Fruit fly (Drosophila melanogaster) whole organism, embryonic: Measurements from ENCODE around the gene feo.

Experiments
- Asciz ChIP-seq: fragments of 200-800 bp; sonication (Bioruptor generic); optimal IDR thresholded peaks from 2 replicates; lab custom pipeline; 2017; ENCODE audit warnings: missing biosample characterization, mild to moderate bottlenecking, missing genetic modification characterization, missing genetic modification reagents
- Atf3 ChIP-seq: fragments of 200-800 bp; sonication (Bioruptor generic); optimal IDR thresholded peaks from 3 replicates; lab custom pipeline; 2016; ENCODE audit warnings: missing biosample characterization, missing genetic modification characterization
- B-H2 ChIP-seq: fragments of 200-800 bp; sonication (Bioruptor generic); optimal IDR thresholded peaks from 2 replicates; lab custom pipeline; 2018; ENCODE audit warnings: missing biosample characterization, mild to moderate bottlenecking, missing genetic modification characterization
- Blimp-1 ChIP-seq: fragments of 200-800 bp; sonication (Bioruptor generic); optimal IDR thresholded peaks from 3 replicates; lab custom pipeline; 2018; ENCODE audit warnings: missing biosample characterization, missing genetic modification characterization, mild to moderate bottlenecking, moderate library complexity, missing genetic modification reagents
- CG11398 ChIP-seq: fragments of 200-800 bp; sonication (Bioruptor generic); optimal IDR thresholded peaks from 2 replicates; lab custom pipeline; 2016; ENCODE audit warnings: missing biosample characterization, missing genetic modification characterization
- CG11696 ChIP-seq: fragments of 200-800 bp; sonication (Bioruptor generic); IDR thresholded peaks from 2 replicates; pipeline ENCODE4 v1.3.6; 2022; ENCODE audit warnings: missing biosample characterization, missing genetic modification characterization
- CG15479 ChIP-seq: fragments of 200-800 bp; sonication (Bioruptor generic); optimal IDR thresholded peaks from 3 replicates; lab custom pipeline; 2019; ENCODE audit warnings: missing biosample characterization, mild to moderate bottlenecking, missing genetic modification characterization, moderate library complexity
- CG1603 ChIP-seq: fragments of 200-800 bp; sonication (Bioruptor generic); optimal IDR thresholded peaks from 2 replicates; lab custom pipeline; 2019; ENCODE audit warnings: missing biosample characterization, mild to moderate bottlenecking, missing genetic modification characterization, moderate library complexity
- CG1792 ChIP-seq: fragments of 200-800 bp; sonication (Bioruptor generic); optimal IDR thresholded peaks from 2 replicates; lab custom pipeline; 2016; ENCODE audit warnings: missing biosample characterization, missing genetic modification characterization
- CG18764 ChIP-seq: fragments of 200-800 bp; sonication (Bioruptor generic); optimal IDR thresholded peaks from 3 replicates; lab custom pipeline; 2016; ENCODE audit warnings: missing biosample characterization, missing genetic modification characterization
- CG2129 ChIP-seq: fragments of 200-800 bp; sonication (Bioruptor generic); IDR thresholded peaks from 2 replicates; pipeline ENCODE4 v1.3.6; 2022; ENCODE audit warnings: missing biosample characterization, missing genetic modification characterization; ENCODE audit not compliant: partially characterized antibody
- CG34422 ChIP-seq: fragments of 200-800 bp; sonication (Bioruptor generic); IDR thresholded peaks from 3 replicates; pipeline ENCODE4 v1.3.6; 2022; ENCODE audit warnings: missing biosample characterization, missing genetic modification characterization
- CG4707 ChIP-seq: fragments of 200-800 bp; sonication (Bioruptor generic); optimal IDR thresholded peaks from 2 replicates; lab custom pipeline; 2018; ENCODE audit warnings: missing biosample characterization, mild to moderate bottlenecking, missing genetic modification characterization, moderate library complexity
- CG6272 ChIP-seq: fragments of 200-800 bp; sonication (Bioruptor generic); IDR thresholded peaks from 2 replicates; pipeline ENCODE4 v1.3.6; 2022; ENCODE audit warnings: missing biosample characterization, missing genetic modification characterization
- CG6791 ChIP-seq: fragments of 200-800 bp; sonication (Bioruptor generic); IDR thresholded peaks from 3 replicates; pipeline ENCODE4 v1.3.6; 2022; ENCODE audit warnings: missing biosample characterization, missing genetic modification characterization; ENCODE audit not compliant: partially characterized antibody
- CG7372 ChIP-seq: fragments of 200-800 bp; sonication (Bioruptor generic); IDR thresholded peaks from 2 replicates; pipeline ENCODE4 v1.3.6; 2022; ENCODE audit warnings: missing biosample characterization, missing genetic modification characterization
- CG7786 ChIP-seq: fragments of 200-800 bp; sonication (Bioruptor generic); optimal IDR thresholded peaks from 2 replicates; lab custom pipeline; 2016; ENCODE audit warnings: missing biosample characterization, missing genetic modification characterization
- CG8924 ChIP-seq: fragments of 200-800 bp; optimal IDR thresholded peaks from 3 replicates; lab custom pipeline; 2019; ENCODE audit warnings: missing biosample characterization, mild to moderate bottlenecking, missing genetic modification characterization, moderate library complexity
- E2f2 ChIP-seq: fragments of 200-800 bp; sonication (Bioruptor generic); IDR thresholded peaks from 2 replicates; pipeline ENCODE4 v1.3.6; 2022; ENCODE audit warnings: missing biosample characterization, missing genetic modification characterization
- Eip74EF ChIP-seq, 2 experiments: fragments of 200-800 bp in 1 of 2; fragments of >200 bp in 1 of 2; sonication (Bioruptor generic) in 1 of 2; optimal IDR thresholded peaks; 2 replicates each; lab custom pipeline; 2017 to 2019; ENCODE audit warnings: missing biosample characterization in 2 of 2, missing genetic modification characterization in 2 of 2, mild to moderate bottlenecking in 1 of 2, moderate library complexity in 1 of 2
- Fer2 ChIP-seq: fragments of 200-800 bp; sonication (Bioruptor generic); optimal IDR thresholded peaks from 2 replicates; lab custom pipeline; 2018; ENCODE audit warnings: missing biosample characterization, mild to moderate bottlenecking, missing genetic modification characterization, moderate library complexity
- HHEX ChIP-seq: fragments of 200-800 bp; sonication (Bioruptor generic); optimal IDR thresholded peaks from 3 replicates; lab custom pipeline; 2017; ENCODE audit warnings: missing biosample characterization, mild to moderate bottlenecking, missing genetic modification characterization, missing genetic modification reagents
- HLH54F ChIP-seq: fragments of 200-800 bp; sonication (Bioruptor generic); optimal IDR thresholded peaks from 3 replicates; lab custom pipeline; 2016; ENCODE audit warnings: missing biosample characterization, missing genetic modification characterization
- HmgZ ChIP-seq: fragments of 200-800 bp; sonication (Bioruptor generic); optimal IDR thresholded peaks from 2 replicates; lab custom pipeline; 2018; ENCODE audit warnings: missing biosample characterization, mild to moderate bottlenecking, missing genetic modification characterization
- Hr3 ChIP-seq: fragments of 200-800 bp; sonication (Bioruptor generic); optimal IDR thresholded peaks from 3 replicates; lab custom pipeline; 2016; ENCODE audit warnings: missing biosample characterization, missing genetic modification characterization
- NFAT ChIP-seq: fragments of 200-800 bp; sonication (Bioruptor generic); IDR thresholded peaks from 2 replicates; pipeline ENCODE4 v1.3.6; 2022; ENCODE audit warnings: missing biosample characterization, missing genetic modification characterization
- NK7.1 ChIP-seq: fragments of 200-800 bp; sonication (Bioruptor generic); optimal IDR thresholded peaks from 3 replicates; lab custom pipeline; 2016; ENCODE audit warnings: missing biosample characterization, missing genetic modification characterization
- Nf-YA ChIP-seq: fragments of 200-800 bp; sonication (Bioruptor generic); IDR thresholded peaks from 2 replicates; pipeline ENCODE4 v1.3.6; 2022; ENCODE audit warnings: missing biosample characterization, missing genetic modification characterization
- bcd ChIP-seq: fragments of 200-800 bp; sonication (Bioruptor generic); optimal IDR thresholded peaks from 2 replicates; lab custom pipeline; 2017; ENCODE audit warnings: missing biosample characterization, mild to moderate bottlenecking, missing genetic modification characterization
- chm ChIP-seq: fragments of 200-800 bp; sonication (Bioruptor generic); IDR thresholded peaks from 2 replicates; pipeline ENCODE4 v1.3.6; 2022; ENCODE audit warnings: missing biosample characterization, missing genetic modification characterization
- corto ChIP-seq: fragments of 200-800 bp; sonication (Bioruptor generic); optimal IDR thresholded peaks from 2 replicates; lab custom pipeline; 2016; ENCODE audit warnings: missing biosample characterization, mild to moderate bottlenecking, missing genetic modification characterization, moderate library complexity
- dmrt99B ChIP-seq: fragments of 200-800 bp; sonication (Bioruptor generic); optimal IDR thresholded peaks from 2 replicates; lab custom pipeline; 2018; ENCODE audit warnings: missing biosample characterization, mild to moderate bottlenecking, missing genetic modification characterization, moderate library complexity
- ewg ChIP-seq: fragments of 200-800 bp; sonication (Bioruptor generic); optimal IDR thresholded peaks from 3 replicates; lab custom pipeline; 2017; ENCODE audit warnings: mild to moderate bottlenecking, missing biosample characterization, missing genetic modification reagents, missing genetic modification characterization
- ind ChIP-seq: fragments of 200-800 bp; sonication (Bioruptor generic); optimal IDR thresholded peaks from 3 replicates; lab custom pipeline; 2016; ENCODE audit warnings: missing biosample characterization, missing genetic modification characterization
- jumu ChIP-seq: fragments of 200-800 bp; sonication (Bioruptor generic); optimal IDR thresholded peaks from 3 replicates; lab custom pipeline; 2016; ENCODE audit warnings: missing biosample characterization, missing genetic modification characterization
- ken ChIP-seq: fragments of 200-800 bp; sonication (Bioruptor generic); IDR thresholded peaks from 3 replicates; pipeline ENCODE4 v1.3.6; 2022; ENCODE audit warnings: missing biosample characterization, missing genetic modification characterization
- nerfin-1 ChIP-seq: fragments of 200-800 bp; sonication (Bioruptor generic); optimal IDR thresholded peaks from 3 replicates; lab custom pipeline; 2019; ENCODE audit warnings: missing biosample characterization, mild to moderate bottlenecking, missing genetic modification characterization, moderate library complexity
- nmo ChIP-seq: fragments of 200-800 bp; sonication (Bioruptor generic); optimal IDR thresholded peaks from 2 replicates; lab custom pipeline; 2018; ENCODE audit warnings: missing biosample characterization, mild to moderate bottlenecking, missing genetic modification characterization, moderate library complexity
- pan ChIP-seq, 4 experiments: fragments of >200 bp in 3 of 4; fragments of 200-800 bp in 1 of 4; sonication (Bioruptor generic) in 1 of 4; optimal IDR thresholded peaks in 3 of 4; IDR thresholded peaks in 1 of 4; 2 replicates each; pipeline versions ENCODE4 v1.3.6 to Lab custom; 2017 to 2022; ENCODE audit warnings: missing biosample characterization in 2 of 4, missing genetic modification characterization in 2 of 4, mixed read lengths in 1 of 4
- repo ChIP-seq: fragments of 200-800 bp; sonication (Bioruptor generic); optimal IDR thresholded peaks from 2 replicates; lab custom pipeline; 2016; ENCODE audit warnings: missing biosample characterization, missing genetic modification characterization
- slbo ChIP-seq: fragments of 200-800 bp; sonication (Bioruptor generic); IDR thresholded peaks from 2 replicates; pipeline ENCODE4 v1.3.6; 2022; ENCODE audit warnings: missing biosample characterization, missing genetic modification characterization
- slou ChIP-seq: fragments of 200-800 bp; sonication (Bioruptor generic); optimal IDR thresholded peaks from 3 replicates; lab custom pipeline; 2016; ENCODE audit warnings: missing biosample characterization, missing genetic modification characterization
- ssp ChIP-seq: fragments of 200-800 bp; sonication (Bioruptor generic); IDR thresholded peaks from 2 replicates; pipeline ENCODE4 v1.3.6; 2022; ENCODE audit warnings: missing biosample characterization, missing genetic modification characterization
- tio ChIP-seq: fragments of 200-800 bp; sonication (Bioruptor generic); optimal IDR thresholded peaks from 2 replicates; lab custom pipeline; 2017; ENCODE audit warnings: missing biosample characterization, missing genetic modification characterization, inconsistent platforms
- tll ChIP-seq, 2 experiments: fragments of 200-800 bp in 1 of 2; fragments of >200 bp in 1 of 2; sonication (Bioruptor generic) in 1 of 2; optimal IDR thresholded peaks; 2 replicates each; lab custom pipeline; 2017 to 2019; ENCODE audit warnings: missing biosample characterization in 2 of 2, missing genetic modification characterization in 2 of 2, mild to moderate bottlenecking in 1 of 2, moderate library complexity in 1 of 2
- tup ChIP-seq: fragments of 200-800 bp; sonication (Bioruptor generic); optimal IDR thresholded peaks from 2 replicates; lab custom pipeline; 2016; ENCODE audit warnings: missing biosample characterization, mild to moderate bottlenecking, missing genetic modification characterization, moderate library complexity
- twi ChIP-seq: fragments of 200-800 bp; optimal IDR thresholded peaks from 2 replicates; lab custom pipeline; 2019; ENCODE audit warnings: missing biosample characterization, mild to moderate bottlenecking, missing genetic modification characterization, moderate library complexity
- tx ChIP-seq: fragments of 200-800 bp; sonication (Bioruptor generic); optimal IDR thresholded peaks from 2 replicates; lab custom pipeline; 2016; ENCODE audit warnings: missing biosample characterization, missing genetic modification characterization
- usp ChIP-seq: fragments of >200 bp; optimal IDR thresholded peaks from 2 replicates; lab custom pipeline; 2017; ENCODE audit warnings: missing biosample characterization, missing genetic modification characterization
- zfh1 ChIP-seq: fragments of 200-800 bp; sonication (Bioruptor generic); IDR thresholded peaks from 3 replicates; pipeline ENCODE4 v1.3.6; 2022; ENCODE audit warnings: missing biosample characterization, missing genetic modification characterization

The feo gene

dm6 chrX:10832369-10832768 is 22.3 kb downstream of the feo start (continued):
- TF ChIP-seq CG1792 (GFP tag; lab: Kevin White, UChicago), result no peak
- peak; percentile 49; the same call in 1 of the 2 replicates for TF ChIP-seq ssp (GFP tag; lab: Robert Waterston, UW)
- peak; percentile 28 for TF ChIP-seq twi (tag; lab: Kevin White, UChicago)
- peak; percentile 44; the same call in 2 of the 3 replicates for TF ChIP-seq CG6791 (GFP tag; lab: Robert Waterston, UW)
- no peak for TF ChIP-seq tup
- TF ChIP-seq Blimp-1 (GFP tag; lab: Kevin White, UChicago), result peak; percentile 20
- TF ChIP-seq CG1603 (tag; lab: Kevin White, UChicago), result peak; percentile 76
- peak; percentile 35 for TF ChIP-seq ewg (GFP tag; lab: Kevin White, UChicago)
- TF ChIP-seq corto (GFP tag; lab: Kevin White, UChicago), result no peak
- TF ChIP-seq chm (GFP tag; lab: Robert Waterston, UW), result no peak
- no peak for TF ChIP-seq CG2129 (GFP tag; lab: Robert Waterston, UW)
- peak; percentile 53 for TF ChIP-seq HHEX (GFP tag; lab: Kevin White, UChicago)
- peak; percentile 17 for TF ChIP-seq CG7786 (GFP tag; lab: Kevin White, UChicago)
- TF ChIP-seq B-H2 (GFP tag; lab: Kevin White, UChicago), result peak; percentile 71
- TF ChIP-seq CG8924, result no peak
- TF ChIP-seq CG18764 (GFP tag; lab: Kevin White, UChicago), result peak; percentile 49
- no peak for TF ChIP-seq nerfin-1
- TF ChIP-seq NFAT (GFP tag; lab: Robert Waterston, UW), result peak; percentile 87
- TF ChIP-seq CG7372 (GFP tag; lab: Robert Waterston, UW), result no peak; the same call in 1 of the 2 replicates
- no peak for TF ChIP-seq pan (optimal IDR thresholded peaks at IDR 0.05; lab: Kevin White, UChicago)
- peak in 1 of 2 experiments; percentile 34 for TF ChIP-seq pan (GFP tag; optimal IDR thresholded peaks at IDR 0.05 in 1 of 2, IDR thresholded peaks at IDR 0.05 in 1 of 2)
- peak; percentile 16 for TF ChIP-seq CG4707 (GFP tag; lab: Kevin White, UChicago)
- TF ChIP-seq tio (GFP tag; lab: Kevin White, UChicago), result peak; percentile 9
- TF ChIP-seq HmgZ, result peak; percentile 61
- TF ChIP-seq ind (GFP tag; lab: Kevin White, UChicago), result peak; percentile 57
- peak; percentile 33 for TF ChIP-seq Fer2
- peak; percentile 24 for TF ChIP-seq jumu (GFP tag; lab: Kevin White, UChicago)
- no peak for TF ChIP-seq Nf-YA
- peak; percentile 50 for TF ChIP-seq HLH54F (GFP tag; lab: Kevin White, UChicago)
- peak; percentile 37 for TF ChIP-seq slou (GFP tag; lab: Kevin White, UChicago)
- no peak for TF ChIP-seq CG11696 (GFP tag; lab: Robert Waterston, UW)
- peak; percentile 35; the same call in 1 of the 2 replicates for TF ChIP-seq E2f2 (GFP tag; lab: Robert Waterston, UW)
- TF ChIP-seq ken (GFP tag; lab: Robert Waterston, UW), result peak; percentile 76
- peak; percentile 63; the same call in 1 of the 3 replicates for TF ChIP-seq CG34422 (GFP tag; lab: Robert Waterston, UW)
- peak; percentile 42 for TF ChIP-seq Atf3 (GFP tag; lab: Kevin White, UChicago)
- TF ChIP-seq dmrt99B, result peak; percentile 45
- TF ChIP-seq NK7.1 (GFP tag; lab: Kevin White, UChicago), result peak; percentile 36
- peak; percentile 37 for TF ChIP-seq repo (GFP tag; lab: Kevin White, UChicago)
- no peak for TF ChIP-seq usp
- peak; percentile 61 for TF ChIP-seq nmo
- no peak for TF ChIP-seq CG15479 (GFP tag; lab: Kevin White, UChicago)
- TF ChIP-seq tx (GFP tag; lab: Kevin White, UChicago), result no peak
- TF ChIP-seq Hr3, result peak; percentile 70
- TF ChIP-seq slbo (GFP tag; lab: Robert Waterston, UW), result peak; percentile 77
- TF ChIP-seq zfh1 (GFP tag; lab: Robert Waterston, UW), result peak; percentile 77; the same call in 2 of the 3 replicates
- TF ChIP-seq tll (GFP tag; optimal IDR thresholded peaks at IDR 0.05; lab: Kevin White, UChicago), result no peak
- TF ChIP-seq bcd (GFP tag; lab: Kevin White, UChicago), result peak; percentile 67
- TF ChIP-seq CG11398, result peak; percentile 22
- no peak for TF ChIP-seq Eip74EF (GFP tag; optimal IDR thresholded peaks at IDR 0.05; lab: Kevin White, UChicago)
- TF ChIP-seq Asciz (GFP tag; lab: Kevin White, UChicago), result peak; percentile 6
- TF ChIP-seq CG6272 (GFP tag; lab: Robert Waterston, UW), result no peak
